Worm (Caenorhabditis elegans) whole organism, L3 larva: ENCODE data around the gene xbx-5.

ENCODE experiments used
- R02D3.7 ChIP-seq: fragments of 150-350 bp; optimal IDR thresholded peaks from 2 replicates; lab custom pipeline; 2014; ENCODE audit warnings: missing biosample characterization, missing genetic modification characterization
- ZK546.5 ChIP-seq: sonication (generic microtip); optimal IDR thresholded peaks from 2 replicates; lab custom pipeline; 2017; ENCODE audit warnings: missing biosample characterization, missing genetic modification characterization
- aly-2 ChIP-seq: fragments of 150-350 bp; optimal IDR thresholded peaks from 2 replicates; lab custom pipeline; 2014; ENCODE audit warnings: missing biosample characterization, missing genetic modification characterization
- ama-1 ChIP-seq: fragments of 150-350 bp; optimal IDR thresholded peaks from 2 replicates; lab custom pipeline; 2018
- ceh-16 ChIP-seq: sonication (generic microtip); optimal IDR thresholded peaks from 2 replicates; lab custom pipeline; 2017; ENCODE audit warnings: missing biosample characterization, missing genetic modification characterization
- ceh-28 ChIP-seq: fragments of 150-350 bp; optimal IDR thresholded peaks from 2 replicates; lab custom pipeline; 2014; ENCODE audit warnings: missing biosample characterization, missing genetic modification reagents, missing genetic modification characterization
- ceh-9 ChIP-seq: sonication (generic microtip); optimal IDR thresholded peaks from 2 replicates; lab custom pipeline; 2018; ENCODE audit warnings: missing biosample characterization, missing genetic modification characterization
- daf-12 ChIP-seq: fragments of 150-350 bp; optimal IDR thresholded peaks from 2 replicates; lab custom pipeline; 2014; ENCODE audit warnings: missing biosample characterization, missing genetic modification reagents, missing genetic modification characterization
- egl-27 ChIP-seq: sonication (generic microtip); optimal IDR thresholded peaks from 4 replicates; lab custom pipeline; 2017; ENCODE audit warnings: missing biosample characterization, missing genetic modification reagents, missing genetic modification characterization
- egl-5 ChIP-seq: fragments of 150-350 bp; optimal IDR thresholded peaks from 2 replicates; lab custom pipeline; 2017; ENCODE audit warnings: missing biosample characterization, missing genetic modification reagents, missing genetic modification characterization, inconsistent platforms
- elt-1 ChIP-seq: fragments of 150-350 bp; optimal IDR thresholded peaks from 2 replicates; lab custom pipeline; 2014; ENCODE audit warnings: missing biosample characterization, missing genetic modification characterization
- elt-2 ChIP-seq: sonication (generic microtip); optimal IDR thresholded peaks from 2 replicates; lab custom pipeline; 2016; ENCODE audit warnings: missing genetic modification reagents, mild to moderate bottlenecking, missing genetic modification characterization, missing compliant biosample characterization
- elt-3 ChIP-seq, 3 experiments: fragments of 150-350 bp in 1 of 3; sonication (generic microtip) in 2 of 3; optimal IDR thresholded peaks; 2 replicates in 2 of 3; 4 replicates in 1 of 3; lab custom pipeline; 2014 to 2017; ENCODE audit warnings: missing biosample characterization in 3 of 3, missing genetic modification characterization in 3 of 3
- eor-1 ChIP-seq, 2 experiments: fragments of 150-350 bp; optimal IDR thresholded peaks; 2 replicates each; lab custom pipeline; 2014 to 2018; ENCODE audit warnings: missing biosample characterization in 2 of 2, missing genetic modification characterization in 2 of 2
- fkh-10 ChIP-seq: sonication (generic microtip); optimal IDR thresholded peaks from 2 replicates; lab custom pipeline; 2017; ENCODE audit warnings: missing biosample characterization, missing genetic modification reagents, missing genetic modification characterization
- fkh-2 ChIP-seq: fragments of 150-350 bp; optimal IDR thresholded peaks from 2 replicates; lab custom pipeline; 2014; ENCODE audit warnings: missing biosample characterization, missing genetic modification reagents, missing genetic modification characterization
- fos-1 ChIP-seq: fragments of 150-350 bp; optimal IDR thresholded peaks from 2 replicates; lab custom pipeline; 2014; ENCODE audit warnings: missing biosample characterization, missing genetic modification characterization
- hmg-11 ChIP-seq: sonication (generic microtip); optimal IDR thresholded peaks from 2 replicates; lab custom pipeline; 2016; ENCODE audit warnings: missing genetic modification characterization, missing compliant biosample characterization
- jun-1 ChIP-seq: fragments of 150-350 bp; optimal IDR thresholded peaks from 2 replicates; lab custom pipeline; 2014; ENCODE audit warnings: missing biosample characterization, missing genetic modification reagents, missing genetic modification characterization
- lin-15B ChIP-seq: fragments of 150-350 bp; optimal IDR thresholded peaks from 2 replicates; lab custom pipeline; 2014; ENCODE audit warnings: missing biosample characterization, missing genetic modification characterization
- lin-39 ChIP-seq: fragments of 150-350 bp; optimal IDR thresholded peaks from 2 replicates; lab custom pipeline; 2018; ENCODE audit warnings: missing biosample characterization, missing genetic modification reagents, missing genetic modification characterization
- lsy-12 ChIP-seq: sonication (generic microtip); optimal IDR thresholded peaks from 2 replicates; lab custom pipeline; 2016; ENCODE audit warnings: mild to moderate bottlenecking, missing genetic modification characterization, missing compliant biosample characterization
- mdl-1 ChIP-seq: fragments of 150-350 bp; optimal IDR thresholded peaks from 2 replicates; lab custom pipeline; 2014; ENCODE audit warnings: missing biosample characterization, missing genetic modification characterization
- mml-1 ChIP-seq: fragments of 150-350 bp; sonication (generic microtip); optimal IDR thresholded peaks from 3 replicates; lab custom pipeline; 2014; ENCODE audit warnings: missing biosample characterization, missing genetic modification characterization
- nfya-1 ChIP-seq: sonication (generic microtip); optimal IDR thresholded peaks from 2 replicates; lab custom pipeline; 2017; ENCODE audit warnings: missing genetic modification characterization, mild to moderate bottlenecking, missing compliant biosample characterization, antibody characterized with exemption, moderate library complexity; ENCODE audit not compliant: insufficient read depth
- nhr-11 ChIP-seq: fragments of 150-350 bp; optimal IDR thresholded peaks from 2 replicates; lab custom pipeline; 2014; ENCODE audit warnings: missing biosample characterization, missing genetic modification characterization
- nhr-12 ChIP-seq: fragments of 150-350 bp; optimal IDR thresholded peaks from 2 replicates; lab custom pipeline; 2014; ENCODE audit warnings: missing biosample characterization, missing genetic modification characterization
- nhr-23 ChIP-seq: fragments of 150-350 bp; optimal IDR thresholded peaks from 2 replicates; lab custom pipeline; 2014; ENCODE audit warnings: missing biosample characterization, missing genetic modification reagents, missing genetic modification characterization
- nhr-237 ChIP-seq: fragments of 150-350 bp; optimal IDR thresholded peaks from 2 replicates; lab custom pipeline; 2014; ENCODE audit warnings: missing biosample characterization, missing genetic modification characterization
- nhr-25 ChIP-seq: sonication (generic microtip); optimal IDR thresholded peaks from 2 replicates; lab custom pipeline; 2017; ENCODE audit warnings: missing biosample characterization, missing genetic modification characterization
- nhr-28 ChIP-seq: fragments of 150-350 bp; optimal IDR thresholded peaks from 2 replicates; lab custom pipeline; 2014; ENCODE audit warnings: missing biosample characterization, missing genetic modification characterization
- nhr-43 ChIP-seq: sonication (generic microtip); optimal IDR thresholded peaks from 2 replicates; lab custom pipeline; 2016; ENCODE audit warnings: mild to moderate bottlenecking, missing genetic modification characterization, missing compliant biosample characterization; ENCODE audit not compliant: poor library complexity, severe bottlenecking
- nhr-67 ChIP-seq: fragments of 150-350 bp; optimal IDR thresholded peaks from 2 replicates; lab custom pipeline; 2014; ENCODE audit warnings: missing biosample characterization, missing genetic modification characterization
- nhr-76 ChIP-seq: fragments of 150-350 bp; sonication (generic microtip); optimal IDR thresholded peaks from 5 replicates; lab custom pipeline; 2014; ENCODE audit warnings: missing biosample characterization, missing genetic modification characterization
- pqm-1 ChIP-seq: fragments of 150-350 bp; optimal IDR thresholded peaks from 2 replicates; lab custom pipeline; 2017; ENCODE audit warnings: missing biosample characterization, missing genetic modification characterization, inconsistent platforms
- sea-2 ChIP-seq: fragments of 150-350 bp; sonication (generic microtip); optimal IDR thresholded peaks from 4 replicates; lab custom pipeline; 2014; ENCODE audit warnings: missing biosample characterization, missing genetic modification reagents, missing genetic modification characterization
- skn-1 ChIP-seq: fragments of 150-350 bp; optimal IDR thresholded peaks from 2 replicates; lab custom pipeline; 2014; ENCODE audit warnings: missing biosample characterization, missing genetic modification characterization
- snpc-4 ChIP-seq: fragments of 150-350 bp; optimal IDR thresholded peaks from 2 replicates; lab custom pipeline; 2014; ENCODE audit warnings: missing biosample characterization, missing genetic modification characterization
- tbx-2 ChIP-seq: sonication (generic microtip); optimal IDR thresholded peaks from 2 replicates; lab custom pipeline; 2016; ENCODE audit warnings: mild to moderate bottlenecking, missing genetic modification characterization, missing compliant biosample characterization
- unc-39 ChIP-seq: sonication (generic microtip); optimal IDR thresholded peaks from 4 replicates; lab custom pipeline; 2017; ENCODE audit warnings: missing biosample characterization, missing genetic modification characterization
- unc-62 ChIP-seq: fragments of 150-350 bp; sonication (generic microtip); optimal IDR thresholded peaks from 4 replicates; lab custom pipeline; 2014; ENCODE audit warnings: missing biosample characterization, missing genetic modification reagents, missing genetic modification characterization
- zag-1 ChIP-seq: fragments of 150-350 bp; optimal IDR thresholded peaks from 2 replicates; lab custom pipeline; 2014; ENCODE audit warnings: missing biosample characterization, missing genetic modification characterization

Gene xbx-5

ce11 chrIII:3820134-3820533 is 15.9 kb upstream of the xbx-5 start (continued):
- no peak for TF ChIP-seq fkh-2 (tag; lab: Kevin White, UChicago)
- no peak for TF ChIP-seq fos-1 (tag; lab: Kevin White, UChicago)
- TF ChIP-seq tbx-2 (tag; lab: Kevin White, UChicago), result no peak
- TF ChIP-seq ceh-16 (tag; lab: Kevin White, UChicago), result no peak
- TF ChIP-seq nhr-23 (tag; lab: Kevin White, UChicago), result peak; percentile 78
- TF ChIP-seq elt-2 (tag; lab: Kevin White, UChicago), result peak; percentile 44
- no peak for TF ChIP-seq sea-2
- no peak for TF ChIP-seq unc-39 (tag; lab: Kevin White, UChicago)
- peak; percentile 27 for TF ChIP-seq skn-1 (tag; lab: Kevin White, UChicago)
- TF ChIP-seq mdl-1 (tag; lab: Kevin White, UChicago), result no peak
- no peak for TF ChIP-seq elt-3 (tag; optimal IDR thresholded peaks at IDR 0.05; lab: Kevin White, UChicago)
- TF ChIP-seq ZK546.5, result no peak
- TF ChIP-seq nhr-237 (tag; lab: Kevin White, UChicago), result no peak
- no peak for TF ChIP-seq ama-1
- no peak for TF ChIP-seq daf-12 (tag; lab: Kevin White, UChicago)
- peak; percentile 56 for TF ChIP-seq snpc-4
- TF ChIP-seq nfya-1, result peak; percentile 81
- no peak for TF ChIP-seq eor-1 (tag; optimal IDR thresholded peaks at IDR 0.05; lab: Kevin White, UChicago)
- TF ChIP-seq ceh-9 (tag; lab: Kevin White, UChicago), result no peak

DNA sequence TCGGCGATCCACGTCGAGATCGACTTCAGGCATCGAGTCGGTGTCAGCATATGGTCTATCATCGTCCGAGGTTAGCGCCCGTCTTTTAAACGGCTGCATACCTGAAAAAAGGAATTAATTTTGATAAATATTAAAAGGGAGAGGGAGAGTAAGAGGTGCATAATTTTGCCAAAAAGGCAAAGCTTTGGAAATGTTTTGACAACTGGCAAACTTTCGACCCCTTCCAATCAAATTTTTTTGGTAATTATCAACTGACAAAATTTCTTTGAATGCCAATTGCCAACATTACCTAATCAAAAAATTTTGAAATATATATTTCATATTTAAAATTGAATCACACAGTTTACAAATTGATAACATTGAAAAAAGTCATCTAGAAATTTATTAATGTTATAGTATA is 15.3 kb upstream of the xbx-5 start, which contains the start of gene dpy-27:
dpy-27 (minus strand) TSS at position 101 of the 400 bp plus-strand sequence.
- TF ChIP-seq mml-1 (tag; lab: Kevin White, UChicago) (no peak), R02D3.7 (tag; lab: Kevin White, UChicago) (no peak), jun-1 (tag; lab: Kevin White, UChicago) (no peak), nhr-11 (tag; lab: Kevin White, UChicago) (no peak), snpc-4 (no peak), ama-1 (no peak), egl-27 (tag; lab: Kevin White, UChicago) (no peak), unc-62 (no peak), hmg-11 (tag; lab: Kevin White, UChicago) (no peak), elt-2 (tag; lab: Kevin White, UChicago) (no peak), fkh-10 (GFP tag; lab: Kevin White, UChicago) (no peak), nhr-67 (tag; lab: Kevin White, UChicago) (no peak), nhr-12 (no peak), mdl-1 (tag; lab: Kevin White, UChicago) (no peak), ceh-16 (tag; lab: Kevin White, UChicago) (no peak), nhr-43 (tag; lab: Kevin White, UChicago) (no peak), unc-39 (tag; lab: Kevin White, UChicago) (no peak), nhr-28 (tag; lab: Kevin White, UChicago) (no peak)

- TF ChIP-seq zag-1, result no peak
- no peak for TF ChIP-seq tbx-2 (tag; lab: Kevin White, UChicago)
- no peak for TF ChIP-seq pqm-1
- TF ChIP-seq lin-15B (tag; lab: Kevin White, UChicago), result no peak
- TF ChIP-seq nhr-25 (tag; lab: Kevin White, UChicago), result no peak
- no peak for TF ChIP-seq mml-1 (tag; lab: Kevin White, UChicago)
- no peak for TF ChIP-seq egl-5 (tag; lab: Kevin White, UChicago)
- no peak for TF ChIP-seq snpc-4
- no peak for TF ChIP-seq nhr-28 (tag; lab: Kevin White, UChicago)
- TF ChIP-seq skn-1 (tag; lab: Kevin White, UChicago), result no peak
- no peak for TF ChIP-seq elt-1 (tag; lab: Kevin White, UChicago)
Observed at ce11 chrIII:3814421-3814820, 10.1 kb upstream of the xbx-5 start.

- TF ChIP-seq skn-1 (tag; lab: Kevin White, UChicago) (no peak), hmg-11 (tag; lab: Kevin White, UChicago) (no peak), R02D3.7 (tag; lab: Kevin White, UChicago) (no peak), nhr-25 (tag; lab: Kevin White, UChicago) (peak; percentile 94), unc-39 (tag; lab: Kevin White, UChicago) (no peak), sea-2 (no peak), nhr-28 (tag; lab: Kevin White, UChicago) (no peak), ama-1 (no peak), elt-1 (tag; lab: Kevin White, UChicago) (peak; percentile 38), fkh-10 (GFP tag; lab: Kevin White, UChicago) (no peak), mdl-1 (tag; lab: Kevin White, UChicago) (no peak), lsy-12 (tag; lab: Kevin White, UChicago) (no peak), pqm-1 (no peak), egl-27 (tag; lab: Kevin White, UChicago) (no peak), ceh-28 (no peak), nfya-1 (peak; percentile 62), lin-39 (tag; lab: Kevin White, UChicago) (no peak), nhr-76 (tag; lab: Kevin White, UChicago) (no peak), nhr-237 (tag; lab: Kevin White, UChicago) (no peak), elt-3 (tag; optimal IDR thresholded peaks at IDR 0.05; lab: Kevin White, UChicago) (peak in 1 of 3 experiments; percentile 25), aly-2 (tag; lab: Kevin White, UChicago) (no peak), tbx-2 (tag; lab: Kevin White, UChicago) (no peak), nhr-23 (tag; lab: Kevin White, UChicago) (no peak), egl-5 (tag; lab: Kevin White, UChicago) (no peak), mml-1 (tag; lab: Kevin White, UChicago) (no peak)
Observed at ce11 chrIII:3812369-3812993, 8.2 kb upstream of the xbx-5 start.
